Worm (Caenorhabditis elegans) whole organism, L3 larva: ENCODE data around the gene emc-5.

Source experiments
- R02D3.7 ChIP-seq: fragments of 150-350 bp; optimal IDR thresholded peaks from 2 replicates; lab custom pipeline; 2014; ENCODE audit warnings: missing biosample characterization, missing genetic modification characterization
- ZK546.5 ChIP-seq: sonication (generic microtip); optimal IDR thresholded peaks from 2 replicates; lab custom pipeline; 2017; ENCODE audit warnings: missing biosample characterization, missing genetic modification characterization
- ceh-28 ChIP-seq: fragments of 150-350 bp; optimal IDR thresholded peaks from 2 replicates; lab custom pipeline; 2014; ENCODE audit warnings: missing biosample characterization, missing genetic modification reagents, missing genetic modification characterization
- ceh-82 ChIP-seq: fragments of 150-350 bp; optimal IDR thresholded peaks from 2 replicates; lab custom pipeline; 2014; ENCODE audit warnings: missing biosample characterization, missing genetic modification characterization
- ceh-9 ChIP-seq: sonication (generic microtip); optimal IDR thresholded peaks from 2 replicates; lab custom pipeline; 2018; ENCODE audit warnings: missing biosample characterization, missing genetic modification characterization
- daf-12 ChIP-seq: fragments of 150-350 bp; optimal IDR thresholded peaks from 2 replicates; lab custom pipeline; 2014; ENCODE audit warnings: missing biosample characterization, missing genetic modification reagents, missing genetic modification characterization
- egl-27 ChIP-seq: sonication (generic microtip); optimal IDR thresholded peaks from 4 replicates; lab custom pipeline; 2017; ENCODE audit warnings: missing biosample characterization, missing genetic modification reagents, missing genetic modification characterization
- egl-5 ChIP-seq: fragments of 150-350 bp; optimal IDR thresholded peaks from 2 replicates; lab custom pipeline; 2017; ENCODE audit warnings: missing biosample characterization, missing genetic modification reagents, missing genetic modification characterization, inconsistent platforms
- elt-1 ChIP-seq: fragments of 150-350 bp; optimal IDR thresholded peaks from 2 replicates; lab custom pipeline; 2014; ENCODE audit warnings: missing biosample characterization, missing genetic modification characterization
- elt-2 ChIP-seq: sonication (generic microtip); optimal IDR thresholded peaks from 2 replicates; lab custom pipeline; 2016; ENCODE audit warnings: missing genetic modification reagents, mild to moderate bottlenecking, missing genetic modification characterization, missing compliant biosample characterization
- fkh-10 ChIP-seq: sonication (generic microtip); optimal IDR thresholded peaks from 2 replicates; lab custom pipeline; 2017; ENCODE audit warnings: missing biosample characterization, missing genetic modification reagents, missing genetic modification characterization
- fkh-2 ChIP-seq: fragments of 150-350 bp; optimal IDR thresholded peaks from 2 replicates; lab custom pipeline; 2014; ENCODE audit warnings: missing biosample characterization, missing genetic modification reagents, missing genetic modification characterization
- fos-1 ChIP-seq: fragments of 150-350 bp; optimal IDR thresholded peaks from 2 replicates; lab custom pipeline; 2014; ENCODE audit warnings: missing biosample characterization, missing genetic modification characterization
- hmg-11 ChIP-seq: sonication (generic microtip); optimal IDR thresholded peaks from 2 replicates; lab custom pipeline; 2016; ENCODE audit warnings: missing genetic modification characterization, missing compliant biosample characterization
- jun-1 ChIP-seq: fragments of 150-350 bp; optimal IDR thresholded peaks from 2 replicates; lab custom pipeline; 2014; ENCODE audit warnings: missing biosample characterization, missing genetic modification reagents, missing genetic modification characterization
- lin-15B ChIP-seq: fragments of 150-350 bp; optimal IDR thresholded peaks from 2 replicates; lab custom pipeline; 2014; ENCODE audit warnings: missing biosample characterization, missing genetic modification characterization
- lin-39 ChIP-seq: fragments of 150-350 bp; optimal IDR thresholded peaks from 2 replicates; lab custom pipeline; 2018; ENCODE audit warnings: missing biosample characterization, missing genetic modification reagents, missing genetic modification characterization
- mdl-1 ChIP-seq: fragments of 150-350 bp; optimal IDR thresholded peaks from 2 replicates; lab custom pipeline; 2014; ENCODE audit warnings: missing biosample characterization, missing genetic modification characterization
- mml-1 ChIP-seq: fragments of 150-350 bp; sonication (generic microtip); optimal IDR thresholded peaks from 3 replicates; lab custom pipeline; 2014; ENCODE audit warnings: missing biosample characterization, missing genetic modification characterization
- nfya-1 ChIP-seq: sonication (generic microtip); optimal IDR thresholded peaks from 2 replicates; lab custom pipeline; 2017; ENCODE audit warnings: missing genetic modification characterization, mild to moderate bottlenecking, missing compliant biosample characterization, antibody characterized with exemption, moderate library complexity; ENCODE audit not compliant: insufficient read depth
- nhr-11 ChIP-seq: fragments of 150-350 bp; optimal IDR thresholded peaks from 2 replicates; lab custom pipeline; 2014; ENCODE audit warnings: missing biosample characterization, missing genetic modification characterization
- nhr-12 ChIP-seq: fragments of 150-350 bp; optimal IDR thresholded peaks from 2 replicates; lab custom pipeline; 2014; ENCODE audit warnings: missing biosample characterization, missing genetic modification characterization
- nhr-23 ChIP-seq: fragments of 150-350 bp; optimal IDR thresholded peaks from 2 replicates; lab custom pipeline; 2014; ENCODE audit warnings: missing biosample characterization, missing genetic modification reagents, missing genetic modification characterization
- nhr-237 ChIP-seq: fragments of 150-350 bp; optimal IDR thresholded peaks from 2 replicates; lab custom pipeline; 2014; ENCODE audit warnings: missing biosample characterization, missing genetic modification characterization
- nhr-25 ChIP-seq: sonication (generic microtip); optimal IDR thresholded peaks from 2 replicates; lab custom pipeline; 2017; ENCODE audit warnings: missing biosample characterization, missing genetic modification characterization
- nhr-28 ChIP-seq: fragments of 150-350 bp; optimal IDR thresholded peaks from 2 replicates; lab custom pipeline; 2014; ENCODE audit warnings: missing biosample characterization, missing genetic modification characterization
- nhr-43 ChIP-seq: sonication (generic microtip); optimal IDR thresholded peaks from 2 replicates; lab custom pipeline; 2016; ENCODE audit warnings: mild to moderate bottlenecking, missing genetic modification characterization, missing compliant biosample characterization; ENCODE audit not compliant: poor library complexity, severe bottlenecking
- nhr-76 ChIP-seq: fragments of 150-350 bp; sonication (generic microtip); optimal IDR thresholded peaks from 5 replicates; lab custom pipeline; 2014; ENCODE audit warnings: missing biosample characterization, missing genetic modification characterization
- sea-2 ChIP-seq: fragments of 150-350 bp; sonication (generic microtip); optimal IDR thresholded peaks from 4 replicates; lab custom pipeline; 2014; ENCODE audit warnings: missing biosample characterization, missing genetic modification reagents, missing genetic modification characterization
- skn-1 ChIP-seq: fragments of 150-350 bp; optimal IDR thresholded peaks from 2 replicates; lab custom pipeline; 2014; ENCODE audit warnings: missing biosample characterization, missing genetic modification characterization
- snpc-4 ChIP-seq: fragments of 150-350 bp; optimal IDR thresholded peaks from 2 replicates; lab custom pipeline; 2014; ENCODE audit warnings: missing biosample characterization, missing genetic modification characterization
- tbx-2 ChIP-seq: sonication (generic microtip); optimal IDR thresholded peaks from 2 replicates; lab custom pipeline; 2016; ENCODE audit warnings: mild to moderate bottlenecking, missing genetic modification characterization, missing compliant biosample characterization
- unc-39 ChIP-seq: sonication (generic microtip); optimal IDR thresholded peaks from 4 replicates; lab custom pipeline; 2017; ENCODE audit warnings: missing biosample characterization, missing genetic modification characterization
- ztf-11 ChIP-seq: fragments of 150-350 bp; optimal IDR thresholded peaks from 2 replicates; lab custom pipeline; 2014; ENCODE audit warnings: missing biosample characterization, missing genetic modification characterization
- ztf-4 ChIP-seq: fragments of 150-350 bp; optimal IDR thresholded peaks from 2 replicates; lab custom pipeline; 2014; ENCODE audit warnings: missing biosample characterization, missing genetic modification characterization

The emc-5 gene

ce11 chrII:11535429-11535828 lies 38.8 kb downstream of the emc-5 start:
- TF ChIP-seq nhr-237 (tag; lab: Kevin White, UChicago) (no peak), nhr-43 (no peak), snpc-4 (tag; lab: Kevin White, UChicago) (no peak), ZK546.5 (tag; lab: Kevin White, UChicago) (no peak), fos-1 (tag; lab: Kevin White, UChicago) (no peak), hmg-11 (tag; lab: Kevin White, UChicago) (no peak), sea-2 (GFP tag; lab: Kevin White, UChicago) (no peak), nhr-23 (tag; lab: Kevin White, UChicago) (no peak), elt-2 (no peak), ceh-28 (tag; lab: Kevin White, UChicago) (no peak), egl-5 (tag; lab: Kevin White, UChicago) (no peak), R02D3.7 (tag; lab: Kevin White, UChicago) (no peak), ztf-11 (no peak), skn-1 (tag; lab: Kevin White, UChicago) (no peak), nhr-28 (tag; lab: Kevin White, UChicago) (no peak), nhr-25 (no peak), tbx-2 (no peak)

- no peak for TF ChIP-seq nhr-43
- no peak for TF ChIP-seq jun-1 (tag; lab: Kevin White, UChicago)
- no peak for TF ChIP-seq elt-1 (tag; lab: Kevin White, UChicago)
- TF ChIP-seq nhr-12, result no peak
- no peak for TF ChIP-seq lin-15B (tag; lab: Kevin White, UChicago)
- TF ChIP-seq nhr-23 (tag; lab: Kevin White, UChicago), result no peak
- TF ChIP-seq ZK546.5 (tag; lab: Kevin White, UChicago), result no peak
- TF ChIP-seq fkh-10 (GFP tag; lab: Kevin White, UChicago), result no peak
- TF ChIP-seq nhr-237 (tag; lab: Kevin White, UChicago), result no peak
- TF ChIP-seq nhr-76 (tag; lab: Kevin White, UChicago), result no peak
- no peak for TF ChIP-seq mml-1
Measured at ce11 chrII:11535924-11536323, 39.3 kb downstream of the emc-5 start.

ce11 chrII:11536505-11536904 lies 39.9 kb downstream of the emc-5 start:
- TF ChIP-seq nhr-11 (tag; lab: Kevin White, UChicago) (no peak), mml-1 (no peak), daf-12 (tag; lab: Kevin White, UChicago) (no peak), nhr-12 (no peak), snpc-4 (tag; lab: Kevin White, UChicago) (no peak)

- TF ChIP-seq snpc-4 (tag; lab: Kevin White, UChicago) (no peak), nhr-23 (tag; lab: Kevin White, UChicago) (peak; percentile 15)
Measured at ce11 chrII:11537115-11537514, 40.5 kb downstream of the emc-5 start.

- TF ChIP-seq nfya-1 (tag; lab: Kevin White, UChicago), result no peak
- TF ChIP-seq lin-15B (tag; lab: Kevin White, UChicago), result no peak
- no peak for TF ChIP-seq egl-27
- TF ChIP-seq mdl-1 (tag; lab: Kevin White, UChicago), result no peak
- no peak for TF ChIP-seq lin-39 (tag; lab: Kevin White, UChicago)
- TF ChIP-seq fkh-2, result no peak
- no peak for TF ChIP-seq R02D3.7 (tag; lab: Kevin White, UChicago)
- no peak for TF ChIP-seq ceh-9 (tag; lab: Kevin White, UChicago)
- no peak for TF ChIP-seq snpc-4 (tag; lab: Kevin White, UChicago)
- no peak for TF ChIP-seq unc-39 (tag; lab: Kevin White, UChicago)
- TF ChIP-seq hmg-11 (tag; lab: Kevin White, UChicago), result no peak
- no peak for TF ChIP-seq ztf-4 (tag; lab: Kevin White, UChicago)
- no peak for TF ChIP-seq nhr-76 (tag; lab: Kevin White, UChicago)
- TF ChIP-seq ceh-82, result no peak
- no peak for TF ChIP-seq elt-1 (tag; lab: Kevin White, UChicago)
- TF ChIP-seq nhr-23 (tag; lab: Kevin White, UChicago), result no peak
Measured at ce11 chrII:11537606-11538016, 41.0 kb downstream of the emc-5 start.
